Fruit fly (Drosophila melanogaster) whole organism, embryonic: ENCODE results near the gene Ada2a.

Source experiments
- CG10462 ChIP-seq: fragments of 200-800 bp; sonication (Bioruptor generic); optimal IDR thresholded peaks from 2 replicates; lab custom pipeline; 2016; ENCODE audit warnings: missing biosample characterization, missing genetic modification characterization
- CG11398 ChIP-seq: fragments of 200-800 bp; sonication (Bioruptor generic); optimal IDR thresholded peaks from 2 replicates; lab custom pipeline; 2016; ENCODE audit warnings: missing biosample characterization, missing genetic modification characterization
- CG12659 ChIP-seq: fragments of 200-800 bp; sonication (Bioruptor generic); optimal IDR thresholded peaks from 3 replicates; lab custom pipeline; 2017; ENCODE audit warnings: mild to moderate bottlenecking, missing biosample characterization, missing genetic modification reagents, missing genetic modification characterization
- CG12769 ChIP-seq: fragments of 200-800 bp; sonication (Bioruptor generic); optimal IDR thresholded peaks from 2 replicates; lab custom pipeline; 2019; ENCODE audit warnings: missing biosample characterization, mild to moderate bottlenecking, missing genetic modification characterization, moderate library complexity
- CG17361 ChIP-seq: fragments of 200-800 bp; sonication (Bioruptor generic); IDR thresholded peaks from 3 replicates; pipeline ENCODE4 v1.3.6; 2022; ENCODE audit warnings: missing biosample characterization, missing genetic modification characterization
- CG2120 ChIP-seq: fragments of 200-800 bp; sonication (Bioruptor generic); optimal IDR thresholded peaks from 3 replicates; lab custom pipeline; 2016; ENCODE audit warnings: missing biosample characterization, missing genetic modification characterization
- CG3163 ChIP-seq: fragments of 200-800 bp; sonication (Bioruptor generic); optimal IDR thresholded peaks from 3 replicates; lab custom pipeline; 2016; ENCODE audit warnings: missing biosample characterization, missing genetic modification characterization
- CG34224 ChIP-seq: fragments of 200-800 bp; sonication (Bioruptor generic); IDR thresholded peaks from 3 replicates; pipeline ENCODE4 v1.3.6; 2022; ENCODE audit warnings: missing biosample characterization, missing genetic modification characterization; ENCODE audit not compliant: partially characterized antibody
- CG34422 ChIP-seq: fragments of 200-800 bp; sonication (Bioruptor generic); IDR thresholded peaks from 3 replicates; pipeline ENCODE4 v1.3.6; 2022; ENCODE audit warnings: missing biosample characterization, missing genetic modification characterization
- CG3726 ChIP-seq: fragments of 200-800 bp; sonication (Bioruptor generic); IDR thresholded peaks from 3 replicates; pipeline ENCODE4, ENCODE4 v1.3.6; 2022; ENCODE audit warnings: missing biosample characterization, missing genetic modification characterization
- CG3838 ChIP-seq: fragments of 200-800 bp; sonication (Bioruptor generic); optimal IDR thresholded peaks from 3 replicates; lab custom pipeline; 2016; ENCODE audit warnings: missing biosample characterization, missing genetic modification characterization
- CG3847 ChIP-seq: fragments of 200-800 bp; sonication (Bioruptor generic); IDR thresholded peaks from 2 replicates; pipeline ENCODE4 v1.3.6; 2022; ENCODE audit warnings: missing biosample characterization, missing genetic modification characterization
- CG4360 ChIP-seq: fragments of 200-800 bp; sonication (Bioruptor generic); IDR thresholded peaks from 2 replicates; pipeline ENCODE4 v1.3.6; 2022; ENCODE audit warnings: missing biosample characterization, missing genetic modification characterization
- CG6175 ChIP-seq: fragments of 200-800 bp; sonication (Bioruptor generic); IDR thresholded peaks from 3 replicates; pipeline ENCODE4 v1.3.6; 2022; ENCODE audit warnings: missing biosample characterization, missing genetic modification characterization
- CG6254 ChIP-seq: fragments of 200-800 bp; sonication (Bioruptor generic); optimal IDR thresholded peaks from 3 replicates; lab custom pipeline; 2017; ENCODE audit warnings: mild to moderate bottlenecking, missing biosample characterization, missing genetic modification reagents, missing genetic modification characterization
- CG7745 ChIP-seq: fragments of 200-800 bp; sonication (Bioruptor generic); optimal IDR thresholded peaks from 2 replicates; lab custom pipeline; 2018; ENCODE audit warnings: missing biosample characterization, mild to moderate bottlenecking, missing genetic modification characterization, moderate library complexity
- CG8290 ChIP-seq, 3 experiments: fragments of 200-800 bp; sonication (Bioruptor generic); optimal IDR thresholded peaks; 2 replicates each; lab custom pipeline; 2016 to 2019; ENCODE audit warnings: missing biosample characterization in 3 of 3, missing genetic modification characterization in 3 of 3, mild to moderate bottlenecking in 2 of 3, moderate library complexity in 1 of 3
- CG9437 ChIP-seq: fragments of 200-800 bp; sonication (Bioruptor generic); optimal IDR thresholded peaks from 2 replicates; lab custom pipeline; 2018; ENCODE audit warnings: missing biosample characterization, mild to moderate bottlenecking, missing genetic modification characterization
- CG9932 ChIP-seq: fragments of 200-800 bp; sonication (Bioruptor generic); IDR thresholded peaks from 2 replicates; pipeline ENCODE4 v1.3.6; 2022; ENCODE audit warnings: missing biosample characterization, missing genetic modification characterization
- Dll ChIP-seq: fragments of 200-800 bp; sonication (Bioruptor generic); IDR thresholded peaks from 4 replicates; pipeline ENCODE4 v1.3.6; 2022; ENCODE audit warnings: missing biosample characterization, missing genetic modification characterization; ENCODE audit not compliant: partially characterized antibody
- Dp ChIP-seq: fragments of 200-800 bp; sonication (Bioruptor generic); optimal IDR thresholded peaks from 2 replicates; lab custom pipeline; 2018; ENCODE audit warnings: missing biosample characterization, mild to moderate bottlenecking, missing genetic modification characterization, moderate library complexity
- Drgx ChIP-seq: fragments of 200-800 bp; sonication (Bioruptor generic); IDR thresholded peaks from 2 replicates; pipeline ENCODE4 v1.3.6; 2022; ENCODE audit warnings: missing biosample characterization, missing genetic modification characterization
- E2f1 ChIP-seq: fragments of 200-800 bp; sonication (Bioruptor generic); IDR thresholded peaks from 2 replicates; pipeline ENCODE4 v1.3.6; 2022; ENCODE audit warnings: missing biosample characterization, missing genetic modification characterization
- NC2α ChIP-seq: fragments of 200-800 bp; sonication (Bioruptor generic); optimal IDR thresholded peaks from 2 replicates; lab custom pipeline; 2016; ENCODE audit warnings: missing biosample characterization, missing genetic modification characterization
- Nf-YB ChIP-seq: fragments of 200-800 bp; sonication (Bioruptor generic); optimal IDR thresholded peaks from 3 replicates; lab custom pipeline; 2019; ENCODE audit warnings: missing biosample characterization, mild to moderate bottlenecking, missing genetic modification characterization, moderate library complexity
- Nf-YC ChIP-seq: fragments of 200-800 bp; optimal IDR thresholded peaks from 3 replicates; lab custom pipeline; 2019; ENCODE audit warnings: missing biosample characterization, mild to moderate bottlenecking, missing genetic modification characterization, moderate library complexity
- Rfx ChIP-seq: fragments of 200-800 bp; sonication (Bioruptor generic); IDR thresholded peaks from 2 replicates; pipeline ENCODE4 v1.3.6; 2022; ENCODE audit warnings: missing biosample characterization, missing genetic modification characterization
- Trl ChIP-seq, 3 experiments: fragments of >200 bp in 2 of 3; fragments of 200-800 bp in 1 of 3; sonication (Bioruptor generic) in 1 of 3; optimal IDR thresholded peaks; 2 replicates in 1 of 3; 3 replicates in 2 of 3; lab custom pipeline; 2016 to 2017; ENCODE audit warnings: missing biosample characterization in 1 of 3, missing genetic modification characterization in 1 of 3
- al ChIP-seq: fragments of 200-800 bp; sonication (Bioruptor generic); IDR thresholded peaks from 2 replicates; pipeline ENCODE4 v1.3.6; 2022; ENCODE audit warnings: missing biosample characterization, missing genetic modification characterization
- cg ChIP-seq: fragments of 200-800 bp; sonication (Bioruptor generic); optimal IDR thresholded peaks from 3 replicates; lab custom pipeline; 2019; ENCODE audit warnings: missing biosample characterization, mild to moderate bottlenecking, missing genetic modification characterization, moderate library complexity
- crol ChIP-seq: fragments of 200-800 bp; sonication (Bioruptor generic); IDR thresholded peaks from 2 replicates; pipeline ENCODE4 v1.3.6; 2022; ENCODE audit warnings: missing biosample characterization, missing genetic modification characterization
- cwo ChIP-seq: fragments of 200-800 bp; sonication (Bioruptor generic); optimal IDR thresholded peaks from 3 replicates; lab custom pipeline; 2017; ENCODE audit warnings: missing biosample characterization, missing genetic modification characterization, mild to moderate bottlenecking, moderate library complexity, missing genetic modification reagents
- dmrt99B ChIP-seq: fragments of 200-800 bp; sonication (Bioruptor generic); optimal IDR thresholded peaks from 2 replicates; lab custom pipeline; 2018; ENCODE audit warnings: missing biosample characterization, mild to moderate bottlenecking, missing genetic modification characterization, moderate library complexity
- dysf ChIP-seq: fragments of 200-800 bp; sonication (Bioruptor generic); IDR thresholded peaks from 3 replicates; pipeline ENCODE4 v1.3.6; 2022; ENCODE audit warnings: missing biosample characterization, missing genetic modification characterization
- esg ChIP-seq: fragments of 200-800 bp; sonication (Bioruptor generic); conservative IDR thresholded peaks from 2 replicates; pipeline ENCODE4 v1.3.6; 2022; ENCODE audit warnings: missing biosample characterization, missing genetic modification characterization
- eyg ChIP-seq: fragments of 200-800 bp; sonication (Bioruptor generic); optimal IDR thresholded peaks from 3 replicates; lab custom pipeline; 2016; ENCODE audit warnings: missing biosample characterization, missing genetic modification characterization
- ftz-f1 ChIP-seq: fragments of 200-800 bp; sonication (Bioruptor generic); optimal IDR thresholded peaks from 2 replicates; lab custom pipeline; 2016; ENCODE audit warnings: missing biosample characterization, missing genetic modification characterization
- grau ChIP-seq: fragments of 200-800 bp; optimal IDR thresholded peaks from 3 replicates; lab custom pipeline; 2019; ENCODE audit warnings: missing biosample characterization, mild to moderate bottlenecking, missing genetic modification characterization, moderate library complexity
- ken ChIP-seq: fragments of 200-800 bp; sonication (Bioruptor generic); IDR thresholded peaks from 3 replicates; pipeline ENCODE4 v1.3.6; 2022; ENCODE audit warnings: missing biosample characterization, missing genetic modification characterization
- maf-S ChIP-seq: fragments of 200-800 bp; sonication (Bioruptor generic); optimal IDR thresholded peaks from 2 replicates; lab custom pipeline; 2016; ENCODE audit warnings: missing biosample characterization, missing genetic modification characterization
- org-1 ChIP-seq: fragments of 200-800 bp; sonication (Bioruptor generic); optimal IDR thresholded peaks from 2 replicates; lab custom pipeline; 2017; ENCODE audit warnings: missing biosample characterization, missing genetic modification characterization
- psq ChIP-seq: fragments of 200-800 bp; sonication (Bioruptor generic); optimal IDR thresholded peaks from 2 replicates; lab custom pipeline; 2017; ENCODE audit warnings: missing biosample characterization, missing genetic modification characterization
- pzg ChIP-seq: fragments of 200-800 bp; sonication (Bioruptor generic); optimal IDR thresholded peaks from 3 replicates; lab custom pipeline; 2018; ENCODE audit warnings: missing biosample characterization, mild to moderate bottlenecking, missing genetic modification characterization, moderate library complexity
- shn ChIP-seq: fragments of 200-800 bp; sonication (Bioruptor generic); optimal IDR thresholded peaks from 3 replicates; lab custom pipeline; 2016; ENCODE audit warnings: missing biosample characterization, missing genetic modification characterization
- so ChIP-seq: fragments of 200-800 bp; sonication (Bioruptor generic); IDR thresholded peaks from 3 replicates; pipeline ENCODE4 v1.3.6; 2022; ENCODE audit warnings: missing biosample characterization, missing genetic modification characterization
- sug ChIP-seq: fragments of 200-800 bp; optimal IDR thresholded peaks from 2 replicates; lab custom pipeline; 2019; ENCODE audit warnings: missing biosample characterization, mild to moderate bottlenecking, missing genetic modification characterization, moderate library complexity
- tna ChIP-seq: fragments of 200-800 bp; sonication (Bioruptor generic); IDR thresholded peaks from 2 replicates; pipeline ENCODE4 v1.3.6; 2022; ENCODE audit warnings: missing biosample characterization, missing genetic modification characterization; ENCODE audit not compliant: partially characterized antibody

Ada2a gene

DNA sequence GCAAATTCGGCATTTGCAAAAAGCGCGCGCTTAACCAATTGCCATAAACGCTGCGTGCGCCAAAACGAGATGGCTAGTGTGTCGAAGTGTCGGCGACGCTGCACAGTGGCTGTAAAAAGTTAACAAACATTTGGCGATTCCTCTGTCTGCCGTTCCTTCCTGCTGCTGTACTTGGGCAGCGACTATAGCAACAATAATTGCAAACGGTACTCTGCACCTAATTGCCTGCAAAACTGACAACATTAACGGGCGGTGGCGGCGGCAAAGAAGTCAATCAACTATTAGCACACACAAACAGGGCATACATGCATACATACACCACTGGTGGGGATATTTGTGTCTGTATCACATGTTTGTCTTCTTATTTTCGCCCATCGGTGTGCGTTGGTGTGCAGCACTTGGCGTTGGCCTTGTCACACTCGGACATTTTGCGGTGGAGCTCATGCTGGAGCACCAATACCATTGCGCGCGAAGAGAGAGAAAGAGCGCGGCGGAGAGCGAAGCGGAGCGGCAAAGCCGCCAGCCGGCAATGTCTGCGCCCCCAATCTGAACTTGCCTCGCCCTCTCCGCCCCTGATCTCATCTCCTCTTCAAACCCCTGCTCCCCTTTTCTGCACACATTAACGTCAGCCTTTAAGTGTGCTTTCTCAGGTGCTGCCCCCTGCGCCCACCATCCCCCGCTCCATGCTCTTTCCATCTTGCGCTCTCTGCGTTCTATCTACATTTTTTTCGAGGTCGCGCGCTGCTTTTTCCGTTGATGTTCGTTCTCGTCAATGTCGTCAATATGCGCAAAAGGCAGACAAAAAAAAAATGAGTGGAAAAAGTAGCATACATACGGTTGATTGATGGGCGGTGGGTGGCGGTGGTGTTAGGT, 10.9 kb downstream of the Ada2a start (continued):
- peak; percentile 17 for TF ChIP-seq CG12659 (GFP tag; lab: Kevin White, UChicago)
- TF ChIP-seq Dll (GFP tag; lab: Robert Waterston, UW), result peak; percentile 41; the same call in 1 of the 4 replicates
- TF ChIP-seq CG3163 (GFP tag; lab: Kevin White, UChicago), result peak; percentile 40
- peak; percentile 14 for TF ChIP-seq dmrt99B
- peak; percentile 41; the same call in 1 of the 3 replicates for TF ChIP-seq dysf (GFP tag; lab: Robert Waterston, UW)
- TF ChIP-seq CG10462 (GFP tag; lab: Kevin White, UChicago), result no peak
- TF ChIP-seq CG6175 (GFP tag; lab: Robert Waterston, UW), result peak; percentile 95
- peak; percentile 3 for TF ChIP-seq org-1 (GFP tag; lab: Kevin White, UChicago)
- peak; percentile 37 for TF ChIP-seq CG2120
- peak; percentile 91 to 94 for TF ChIP-seq Trl (optimal IDR thresholded peaks at IDR 0.05; lab: Kevin White, UChicago)
- TF ChIP-seq Trl (GFP tag; optimal IDR thresholded peaks at IDR 0.05; lab: Kevin White, UChicago), result peak; percentile 43
- TF ChIP-seq psq (GFP tag; lab: Kevin White, UChicago), result no peak
- TF ChIP-seq Dp (GFP tag; lab: Kevin White, UChicago), result peak; percentile 28
- TF ChIP-seq pzg (GFP tag; lab: Kevin White, UChicago), result peak; percentile 8
- peak; percentile 78 for TF ChIP-seq sug
- peak; percentile 28 for TF ChIP-seq Rfx (GFP tag; lab: Robert Waterston, UW)
- TF ChIP-seq E2f1 (GFP tag; lab: Robert Waterston, UW), result peak; percentile 36; the same call in 1 of the 2 replicates
- peak; percentile 40 for TF ChIP-seq Nf-YB (GFP tag; lab: Kevin White, UChicago)
- 0 out of 3 replicates have a peak, but pooled peaks have one; percentile 19 for TF ChIP-seq CG3726 (GFP tag; lab: Robert Waterston, UW)
- TF ChIP-seq eyg (GFP tag; lab: Kevin White, UChicago), result no peak
- peak; percentile 25; the same call in 1 of the 2 replicates for TF ChIP-seq CG4360 (GFP tag; lab: Robert Waterston, UW)
- peak; percentile 16 for TF ChIP-seq grau
- TF ChIP-seq maf-S (GFP tag; lab: Kevin White, UChicago), result no peak
- 0 out of 3 replicates have a peak, but pooled peaks have one; percentile 21 for TF ChIP-seq so
- 0 out of 3 replicates have a peak, but pooled peaks have one; percentile 25 for TF ChIP-seq ken (GFP tag; lab: Robert Waterston, UW)
- peak; percentile 100 for TF ChIP-seq crol (GFP tag; lab: Robert Waterston, UW)
- peak; percentile 40; the same call in 1 of the 2 replicates for TF ChIP-seq CG9932 (GFP tag; lab: Robert Waterston, UW)
- TF ChIP-seq CG12769 (tag; lab: Kevin White, UChicago), result peak; percentile 55
- TF ChIP-seq shn (GFP tag; lab: Kevin White, UChicago), result peak; percentile 15
- peak; percentile 98 for TF ChIP-seq ftz-f1 (GFP tag; lab: Kevin White, UChicago)
- 0 out of 3 replicates have a peak, but pooled peaks have one; percentile 19 for TF ChIP-seq CG34224
- peak; percentile 21; the same call in 1 of the 2 replicates for TF ChIP-seq CG3847 (GFP tag; lab: Robert Waterston, UW)
- TF ChIP-seq CG8290 (GFP tag; optimal IDR thresholded peaks at IDR 0.05; lab: Kevin White, UChicago), result no peak
- peak; percentile 10 to 69 for TF ChIP-seq CG8290 (tag; optimal IDR thresholded peaks at IDR 0.05; lab: Kevin White, UChicago)
- TF ChIP-seq CG9437 (GFP tag; lab: Kevin White, UChicago), result peak; percentile 22
- no peak for TF ChIP-seq al (GFP tag; lab: Robert Waterston, UW)
- no peak for TF ChIP-seq tna (GFP tag; lab: Robert Waterston, UW)
- TF ChIP-seq CG6254 (GFP tag; lab: Kevin White, UChicago), result no peak
- TF ChIP-seq esg (GFP tag; lab: Robert Waterston, UW), result no peak
- TF ChIP-seq cg, result peak; percentile 92
- 0 out of 3 replicates have a peak, but pooled peaks have one; percentile 31 for TF ChIP-seq CG17361 (GFP tag; lab: Robert Waterston, UW)
- TF ChIP-seq cwo (GFP tag; lab: Kevin White, UChicago), result peak; percentile 9
- TF ChIP-seq Drgx (GFP tag; lab: Robert Waterston, UW), result no peak; the same call in 1 of the 2 replicates
- no peak for TF ChIP-seq CG11398 (GFP tag; lab: Kevin White, UChicago)
- peak; percentile 44; the same call in 1 of the 3 replicates for TF ChIP-seq CG34422 (GFP tag; lab: Robert Waterston, UW)
- TF ChIP-seq CG7745, result no peak
- no peak for TF ChIP-seq NC2α
- no peak for TF ChIP-seq CG3838
- peak; percentile 74 for TF ChIP-seq Nf-YC (tag; lab: Kevin White, UChicago)
